Fruit fly (Drosophila melanogaster): ENCODE results near the gene CG13239.

The CG13239 gene

DNA sequence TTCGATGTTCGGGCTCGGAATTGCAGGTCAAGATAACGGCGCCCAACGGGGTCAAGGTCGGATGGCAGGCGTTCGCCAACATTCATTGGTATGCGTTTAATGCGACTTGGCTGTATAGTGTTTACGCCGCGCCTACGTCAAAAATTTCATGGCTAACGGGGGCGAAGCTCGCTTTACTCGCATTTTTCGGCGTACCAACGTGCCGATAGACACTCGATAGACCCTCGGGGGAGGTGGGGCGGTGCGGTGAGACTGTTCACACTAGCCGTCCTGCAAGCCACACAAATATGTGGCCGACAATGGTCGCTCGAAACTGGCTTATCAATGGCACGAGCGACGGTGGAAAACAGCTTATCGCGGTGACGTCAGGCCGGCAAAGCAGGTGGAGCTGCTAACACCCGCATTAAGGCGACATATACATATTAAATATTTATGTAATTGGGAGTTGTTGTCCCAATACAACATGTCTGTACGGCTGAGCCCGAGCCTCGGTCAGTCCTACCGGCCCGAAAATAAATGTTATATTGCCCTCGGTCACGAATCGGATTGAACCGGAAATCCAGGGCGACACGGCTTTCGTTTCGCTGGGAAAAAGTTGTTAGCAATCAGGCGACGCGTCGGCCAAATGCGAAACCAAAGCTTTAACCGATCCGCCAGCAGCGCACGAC, 28.1 kb downstream of the CG13239 start:
- TF ChIP-seq Mnt (GFP tag; optimal IDR thresholded peaks at IDR 0.05) (no peak), kay (GFP tag; ENCODE audit: borderline replicate concordance) (no peak), CG11617 (GFP tag; optimal IDR thresholded peaks at IDR 0.05) (no peak), cnc (optimal IDR thresholded peaks at IDR 0.05) (no peak), cic (GFP tag; optimal IDR thresholded peaks at IDR 0.05) (no peak), CG7101 (tag; optimal IDR thresholded peaks at IDR 0.05) (no peak), CG7045 (GFP tag; optimal IDR thresholded peaks at IDR 0.05) (no peak), CG12768 (GFP tag; optimal IDR thresholded peaks at IDR 0.05) (no peak), Clk (GFP tag; optimal IDR thresholded peaks at IDR 0.05) (no peak), Crg-1 (GFP tag; optimal IDR thresholded peaks at IDR 0.05) (no peak), CG5204 (GFP tag; optimal IDR thresholded peaks at IDR 0.05) (no peak), toe (GFP tag; optimal IDR thresholded peaks at IDR 0.05) (no peak), tj (GFP tag; optimal IDR thresholded peaks at IDR 0.05) (no peak)

DNA sequence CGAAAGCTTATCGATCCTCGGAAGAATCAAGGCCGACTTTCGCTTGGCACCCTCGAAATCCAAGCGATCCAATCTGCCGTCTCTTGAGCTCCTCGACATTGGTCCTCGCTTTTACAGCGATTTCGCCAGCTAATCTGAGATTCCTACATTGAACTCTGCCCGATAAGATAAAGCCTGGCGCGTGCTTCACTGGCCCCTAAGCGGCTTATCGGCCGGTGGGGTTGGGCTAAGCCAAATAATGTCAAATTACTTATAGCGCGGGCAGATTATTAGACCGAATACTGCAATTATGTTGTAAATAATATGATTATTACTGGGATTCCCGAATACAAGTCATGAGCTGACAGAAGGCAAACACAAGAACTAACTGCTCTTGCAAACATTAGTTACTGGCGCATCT, 29.4 kb downstream of the CG13239 start:
- TF ChIP-seq CG12768 (GFP tag; optimal IDR thresholded peaks at IDR 0.05), result peak; percentile 61
- no peak for TF ChIP-seq bab1 (GFP tag; optimal IDR thresholded peaks at IDR 0.05)
- TF ChIP-seq Crg-1 (GFP tag; optimal IDR thresholded peaks at IDR 0.05), result no peak
- TF ChIP-seq CG33017 (tag; optimal IDR thresholded peaks at IDR 0.05), result no peak
- no peak for TF ChIP-seq Clk (GFP tag; optimal IDR thresholded peaks at IDR 0.05)
- no peak for TF ChIP-seq Mnt (GFP tag; optimal IDR thresholded peaks at IDR 0.05)
- TF ChIP-seq CG7101 (tag; optimal IDR thresholded peaks at IDR 0.05), result no peak
- no peak for TF ChIP-seq CG14711 (tag; optimal IDR thresholded peaks at IDR 0.05)
- TF ChIP-seq CG7045 (GFP tag; optimal IDR thresholded peaks at IDR 0.05), result no peak
- no peak for TF ChIP-seq pad (GFP tag; optimal IDR thresholded peaks at IDR 0.05)
- TF ChIP-seq kay (GFP tag; ENCODE audit: borderline replicate concordance), result peak; percentile 92
- TF ChIP-seq toe (GFP tag; optimal IDR thresholded peaks at IDR 0.05), result no peak
- TF ChIP-seq CG1620 (GFP tag; optimal IDR thresholded peaks at IDR 0.05), result no peak
- TF ChIP-seq tj (GFP tag; optimal IDR thresholded peaks at IDR 0.05), result no peak
- TF ChIP-seq ovo (GFP tag; optimal IDR thresholded peaks at IDR 0.05), result no peak
- TF ChIP-seq cnc (optimal IDR thresholded peaks at IDR 0.05), result no peak
- no peak for TF ChIP-seq CG5204 (GFP tag; optimal IDR thresholded peaks at IDR 0.05)
- no peak for TF ChIP-seq Hr96 (GFP tag; optimal IDR thresholded peaks at IDR 0.05)
- peak; percentile 27 for TF ChIP-seq cic (GFP tag; optimal IDR thresholded peaks at IDR 0.05)
- no peak for TF ChIP-seq CG11617 (GFP tag; optimal IDR thresholded peaks at IDR 0.05)

dm6 chr3L:22891009-22891408, 30.4 kb downstream of the CG13239 start:
- TF ChIP-seq kay (GFP tag; ENCODE audit: borderline replicate concordance) (peak; percentile 1), pad (GFP tag; optimal IDR thresholded peaks at IDR 0.05) (no peak)

DNA sequence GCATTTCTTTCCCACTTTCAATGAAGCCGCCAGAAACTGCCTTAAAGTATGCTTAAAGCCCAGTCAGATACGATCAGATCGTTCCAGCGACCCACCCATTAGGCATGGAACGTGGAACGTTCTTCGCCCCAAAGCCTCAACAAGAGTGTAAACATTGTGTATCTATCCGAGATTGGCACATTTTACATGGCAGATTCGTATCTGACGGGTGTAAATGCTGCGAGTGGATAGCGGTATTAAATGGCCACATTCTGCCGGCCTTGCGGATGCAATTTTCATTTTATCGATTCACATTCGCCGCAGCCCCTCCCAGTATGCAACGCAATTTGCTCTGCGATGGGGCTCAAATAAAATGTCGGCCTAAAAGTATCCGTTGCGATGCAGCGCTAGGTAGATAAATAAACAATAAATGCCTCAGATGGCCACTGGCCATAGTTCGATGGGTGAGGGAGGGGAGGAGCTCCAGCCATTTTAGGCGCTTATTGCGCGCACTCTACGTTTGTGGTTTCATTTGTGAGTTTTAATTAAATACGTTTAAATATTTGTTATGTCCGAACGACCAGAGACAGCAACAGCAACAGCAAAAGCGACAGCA, 34.2 kb downstream of the CG13239 start:
- TF ChIP-seq CG7101 (tag; optimal IDR thresholded peaks at IDR 0.05) (no peak), bab1 (GFP tag; optimal IDR thresholded peaks at IDR 0.05) (peak; percentile 11), Clk (GFP tag; optimal IDR thresholded peaks at IDR 0.05) (no peak)

DNA sequence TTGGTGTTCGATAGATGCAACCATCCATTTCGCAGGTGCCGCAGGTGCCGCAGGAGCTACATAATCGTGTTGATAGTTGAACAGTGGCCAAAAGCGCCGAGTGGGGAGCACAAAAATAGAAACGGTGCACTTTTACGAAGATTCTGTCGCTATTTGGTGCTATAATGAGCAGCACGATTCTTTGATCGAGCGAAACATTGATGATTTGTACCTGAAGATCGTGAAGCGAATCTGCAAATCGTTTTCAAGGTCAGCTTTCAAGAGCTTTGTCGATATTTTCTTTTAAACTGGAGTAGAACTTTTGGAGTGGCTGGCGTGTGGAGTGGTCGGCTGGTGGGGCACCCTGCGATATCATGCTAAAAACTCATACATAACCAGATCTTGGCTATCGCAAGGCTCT, 37.9 kb downstream of the CG13239 start, which contains the start of gene CG11131:
TSS of gene CG11131 (plus strand) at position 301 of the 400 bp plus-strand sequence.
- TF ChIP-seq Hr96 (GFP tag; optimal IDR thresholded peaks at IDR 0.05) (no peak), CG5204 (GFP tag; optimal IDR thresholded peaks at IDR 0.05) (no peak), CG7101 (tag; optimal IDR thresholded peaks at IDR 0.05) (no peak), pad (GFP tag; optimal IDR thresholded peaks at IDR 0.05) (no peak), CG11617 (GFP tag; optimal IDR thresholded peaks at IDR 0.05) (no peak), Crg-1 (GFP tag; optimal IDR thresholded peaks at IDR 0.05) (no peak), CG12768 (GFP tag; optimal IDR thresholded peaks at IDR 0.05) (no peak), CG7045 (GFP tag; optimal IDR thresholded peaks at IDR 0.05) (no peak), CG14711 (tag; optimal IDR thresholded peaks at IDR 0.05) (no peak), toe (GFP tag; optimal IDR thresholded peaks at IDR 0.05) (no peak), cnc (optimal IDR thresholded peaks at IDR 0.05) (no peak), Clk (GFP tag; optimal IDR thresholded peaks at IDR 0.05) (no peak), tj (GFP tag; optimal IDR thresholded peaks at IDR 0.05) (no peak), CG33017 (tag; optimal IDR thresholded peaks at IDR 0.05) (no peak), cic (GFP tag; optimal IDR thresholded peaks at IDR 0.05) (no peak), Mnt (GFP tag; optimal IDR thresholded peaks at IDR 0.05) (no peak), ovo (GFP tag; optimal IDR thresholded peaks at IDR 0.05) (no peak)

DNA sequence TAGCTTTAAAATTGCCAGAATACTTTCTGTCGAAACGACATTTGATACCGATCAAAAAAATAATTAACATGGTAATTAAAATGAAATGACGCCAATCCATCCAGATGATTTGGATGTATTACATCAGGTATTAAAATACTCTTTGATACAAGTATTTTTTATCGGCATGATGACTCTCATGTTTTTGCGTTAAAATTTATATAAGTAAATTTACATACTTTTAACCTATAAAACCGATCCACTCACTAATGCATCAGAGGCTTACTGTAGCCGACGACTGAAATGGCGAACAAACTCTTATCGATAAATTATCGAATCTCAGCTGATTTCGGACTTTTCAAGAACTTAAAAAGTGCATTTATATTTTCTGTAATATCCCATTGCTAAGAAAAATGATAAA, 41.0 kb downstream of the CG13239 start, which contains the start of gene BoYb:
TSS of gene BoYb (plus strand) at position 301 of the 400 bp plus-strand sequence.
- no peak for TF ChIP-seq Clk (GFP tag; optimal IDR thresholded peaks at IDR 0.05)
- no peak for TF ChIP-seq kay (GFP tag; ENCODE audit: borderline replicate concordance)
- no peak for TF ChIP-seq CG12768 (GFP tag; optimal IDR thresholded peaks at IDR 0.05)
- TF ChIP-seq CG5204 (GFP tag; optimal IDR thresholded peaks at IDR 0.05), result no peak
- TF ChIP-seq CG14711 (tag; optimal IDR thresholded peaks at IDR 0.05), result no peak
- no peak for TF ChIP-seq CG7045 (GFP tag; optimal IDR thresholded peaks at IDR 0.05)
- no peak for TF ChIP-seq CG11617 (GFP tag; optimal IDR thresholded peaks at IDR 0.05)
- no peak for TF ChIP-seq tj (GFP tag; optimal IDR thresholded peaks at IDR 0.05)
- TF ChIP-seq toe (GFP tag; optimal IDR thresholded peaks at IDR 0.05), result no peak
- TF ChIP-seq Mnt (GFP tag; optimal IDR thresholded peaks at IDR 0.05), result no peak

Data from whole organism, adult.